Worm (Caenorhabditis elegans) whole organism, midembryonic: ENCODE results near the gene C18C4.7.

Experiments
- cog-1 ChIP-seq: sonication (generic microtip); optimal IDR thresholded peaks from 2 replicates; lab custom pipeline; 2016; ENCODE audit warnings: missing genetic modification characterization, missing compliant biosample characterization
- ref-1 ChIP-seq: fragments of 200-800 bp; sonication (Bioruptor generic); conservative IDR thresholded peaks from 2 replicates; pipeline ENCODE4 v1.3.6; 2022; ENCODE audit warnings: missing genetic modification reagents, missing genetic modification characterization, missing compliant biosample characterization

DNA sequence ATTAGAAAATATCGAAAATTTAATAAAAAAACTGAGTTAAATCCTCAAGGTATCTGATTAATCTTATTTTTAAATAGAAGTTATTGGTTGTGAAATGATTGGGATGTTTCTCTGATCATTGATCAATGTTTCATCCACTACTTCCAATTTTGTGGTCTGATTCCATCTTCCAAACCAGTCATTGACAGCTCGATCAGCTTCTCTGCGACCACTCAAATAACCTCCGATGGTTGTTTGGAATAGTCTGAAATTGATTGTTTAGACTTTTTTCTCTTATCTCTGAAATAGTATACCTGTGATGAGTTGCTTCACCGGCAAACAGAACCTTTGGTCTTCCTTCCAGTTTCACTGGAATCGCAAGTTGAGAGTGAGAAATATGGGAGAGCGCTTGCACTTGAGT is 57.1 kb downstream of the C18C4.7 start:
- TF ChIP-seq ref-1 (GFP tag; lab: Robert Waterston, UW) (no peak), cog-1 (tag; lab: Kevin White, UChicago) (no peak)
